Worm (Caenorhabditis elegans): ENCODE results near the gene col-90.

DNA sequence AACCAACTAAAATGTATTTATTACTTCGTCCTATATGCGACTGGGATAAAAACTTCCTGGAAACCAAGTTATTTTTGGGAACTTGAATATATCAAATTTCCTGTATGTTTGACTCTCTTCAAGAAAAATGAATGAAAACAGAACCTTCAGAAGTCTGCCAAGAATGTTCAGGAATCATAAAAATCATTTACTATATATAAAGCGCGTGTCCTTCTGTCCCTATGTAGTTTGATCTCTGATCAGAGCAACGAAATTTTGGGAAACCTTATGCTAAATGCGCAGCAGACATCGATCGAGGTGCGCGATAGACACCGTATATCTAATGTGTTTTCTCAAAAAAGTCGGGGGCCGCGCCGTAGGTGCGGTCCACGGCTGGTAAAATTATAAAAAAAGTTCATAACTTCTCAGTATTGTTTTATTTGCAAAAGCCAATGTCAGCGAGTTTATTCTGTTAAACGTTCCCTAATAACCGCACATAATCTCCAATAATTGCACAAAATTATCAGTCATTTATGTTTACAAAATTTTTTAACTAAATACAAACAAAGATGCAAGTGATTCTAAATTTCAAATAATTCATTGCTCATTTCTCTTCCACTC is 48.9 kb downstream of the col-90 start:
- TF ChIP-seq lin-11 (tag; optimal IDR thresholded peaks at IDR 0.05) (no peak), fax-1 (tag; optimal IDR thresholded peaks at IDR 0.05) (no peak), dve-1 (tag; optimal IDR thresholded peaks at IDR 0.05) (no peak), mec-3 (tag; optimal IDR thresholded peaks at IDR 0.05; ENCODE audit: borderline replicate concordance) (no peak), fkh-10 (GFP tag; optimal IDR thresholded peaks at IDR 0.05) (no peak), pha-4 (tag; optimal IDR thresholded peaks at IDR 0.05) (no peak), nhr-11 (tag; optimal IDR thresholded peaks at IDR 0.05) (no peak), lim-6 (tag; optimal IDR thresholded peaks at IDR 0.05) (no peak)
